Worm (Caenorhabditis elegans) whole organism, L4 larva: ENCODE results near the gene clec-51.

Experiments
- F10B5.3 ChIP-seq: sonication (generic microtip); optimal IDR thresholded peaks from 2 replicates; lab custom pipeline; 2016; ENCODE audit warnings: mild to moderate bottlenecking, missing genetic modification characterization, missing compliant biosample characterization
- F26F4.8 ChIP-seq: fragments of 200-800 bp; sonication (Bioruptor generic); conservative IDR thresholded peaks from 2 replicates; pipeline ENCODE4 v1.3.6; 2022; ENCODE audit warnings: missing genetic modification characterization, missing compliant biosample characterization
- R02D3.7 ChIP-seq: fragments of 150-350 bp; sonication (generic microtip); optimal IDR thresholded peaks from 3 replicates; lab custom pipeline; 2014; ENCODE audit warnings: missing biosample characterization, missing genetic modification characterization
- Y75B8A.6 ChIP-seq: fragments of 200-800 bp; sonication (Bioruptor generic); IDR thresholded peaks from 2 replicates; pipeline ENCODE4 v1.3.6; 2022; ENCODE audit warnings: missing genetic modification reagents, missing genetic modification characterization, missing compliant biosample characterization
- ceh-28 ChIP-seq: fragments of 150-350 bp; optimal IDR thresholded peaks from 2 replicates; lab custom pipeline; 2014; ENCODE audit warnings: missing biosample characterization, missing genetic modification reagents, missing genetic modification characterization
- ceh-32 ChIP-seq: sonication (generic microtip); optimal IDR thresholded peaks from 2 replicates; lab custom pipeline; 2016; ENCODE audit warnings: mild to moderate bottlenecking, missing genetic modification characterization, missing compliant biosample characterization; ENCODE audit not compliant: poor library complexity
- ceh-62 ChIP-seq: sonication (generic microtip); optimal IDR thresholded peaks from 2 replicates; lab custom pipeline; 2017; ENCODE audit warnings: missing biosample characterization, missing genetic modification characterization
- ctbp-1 ChIP-seq: fragments of 200-800 bp; sonication (Bioruptor generic); IDR thresholded peaks from 2 replicates; pipeline ENCODE4 v1.3.6; 2022; ENCODE audit warnings: missing genetic modification reagents, missing genetic modification characterization, missing compliant biosample characterization
- daf-19 ChIP-seq: fragments of 200-800 bp; sonication (Bioruptor generic); conservative IDR thresholded peaks from 2 replicates; pipeline ENCODE4 v1.3.6; 2022; ENCODE audit warnings: missing genetic modification characterization, missing compliant biosample characterization
- dmd-8 ChIP-seq: fragments of 200-800 bp; sonication (Bioruptor generic); IDR thresholded peaks from 2 replicates; pipeline ENCODE4 v1.3.6; 2022; ENCODE audit warnings: missing genetic modification characterization, missing compliant biosample characterization
- duxl-1 ChIP-seq: sonication (generic microtip); optimal IDR thresholded peaks from 2 replicates; lab custom pipeline; 2016; ENCODE audit warnings: mild to moderate bottlenecking, missing genetic modification characterization, moderate library complexity, missing compliant biosample characterization; ENCODE audit not compliant: poor library complexity
- dve-1 ChIP-seq: sonication (generic microtip); optimal IDR thresholded peaks from 2 replicates; lab custom pipeline; 2017; ENCODE audit warnings: antibody characterized with exemption, mild to moderate bottlenecking, missing genetic modification characterization, missing compliant biosample characterization; ENCODE audit not compliant: insufficient read depth
- egl-27 ChIP-seq: sonication (generic microtip); optimal IDR thresholded peaks from 3 replicates; lab custom pipeline; 2017; ENCODE audit warnings: missing biosample characterization, missing genetic modification reagents, missing genetic modification characterization
- fkh-10 ChIP-seq: fragments of 150-350 bp; optimal IDR thresholded peaks from 2 replicates; lab custom pipeline; 2014; ENCODE audit warnings: missing biosample characterization, missing genetic modification reagents, missing genetic modification characterization
- gei-8 ChIP-seq: fragments of 200-800 bp; sonication (Bioruptor generic); optimal IDR thresholded peaks from 2 replicates; lab custom pipeline; 2018; ENCODE audit warnings: mild to moderate bottlenecking, missing genetic modification characterization, missing compliant biosample characterization
- hlh-11 ChIP-seq: fragments of 200-800 bp; sonication (Bioruptor generic); optimal IDR thresholded peaks from 2 replicates; lab custom pipeline; 2018; ENCODE audit warnings: mild to moderate bottlenecking, missing genetic modification characterization, missing compliant biosample characterization
- lin-1 ChIP-seq: fragments of 200-800 bp; sonication (Bioruptor generic); IDR thresholded peaks from 2 replicates; pipeline ENCODE4 v1.3.6; 2022; ENCODE audit warnings: missing genetic modification reagents, missing genetic modification characterization, missing compliant biosample characterization
- lir-3 ChIP-seq: sonication (generic microtip); optimal IDR thresholded peaks from 2 replicates; lab custom pipeline; 2016; ENCODE audit warnings: mild to moderate bottlenecking, missing genetic modification characterization, missing compliant biosample characterization
- lsy-2 ChIP-seq, 2 experiments: fragments of 150-350 bp in 1 of 2; sonication (generic microtip) in 1 of 2; optimal IDR thresholded peaks; 2 replicates each; lab custom pipeline; 2014 to 2017; ENCODE audit warnings: missing biosample characterization in 2 of 2, missing genetic modification characterization in 2 of 2
- madf-9 ChIP-seq: fragments of 200-800 bp; sonication (Bioruptor generic); conservative IDR thresholded peaks from 2 replicates; pipeline ENCODE4 v1.3.6; 2022; ENCODE audit warnings: missing genetic modification reagents, missing genetic modification characterization, missing compliant biosample characterization
- nhr-10 ChIP-seq: fragments of 150-350 bp; optimal IDR thresholded peaks from 2 replicates; lab custom pipeline; 2014; ENCODE audit warnings: missing biosample characterization, missing genetic modification characterization
- nhr-11 ChIP-seq: fragments of 150-350 bp; optimal IDR thresholded peaks from 2 replicates; lab custom pipeline; 2014; ENCODE audit warnings: missing biosample characterization, missing genetic modification characterization
- nhr-25 ChIP-seq: sonication (generic microtip); optimal IDR thresholded peaks from 2 replicates; lab custom pipeline; 2017; ENCODE audit warnings: missing genetic modification characterization, mild to moderate bottlenecking, missing compliant biosample characterization, antibody characterized with exemption, moderate library complexity, borderline replicate concordance; ENCODE audit not compliant: insufficient read depth
- nhr-41 ChIP-seq: fragments of 200-800 bp; sonication (Bioruptor generic); IDR thresholded peaks from 2 replicates; pipeline ENCODE4 v1.3.6; 2022; ENCODE audit warnings: missing genetic modification reagents, missing genetic modification characterization, missing compliant biosample characterization
- nhr-48 ChIP-seq: sonication (generic microtip); optimal IDR thresholded peaks from 2 replicates; lab custom pipeline; 2016; ENCODE audit warnings: mild to moderate bottlenecking, missing genetic modification characterization, missing compliant biosample characterization
- nhr-77 ChIP-seq: fragments of 150-350 bp; optimal IDR thresholded peaks from 2 replicates; lab custom pipeline; 2014; ENCODE audit warnings: missing biosample characterization, missing genetic modification characterization
- php-3 ChIP-seq: fragments of 200-800 bp; sonication (Bioruptor generic); IDR thresholded peaks from 2 replicates; pipeline ENCODE4 v1.3.6; 2022; ENCODE audit warnings: missing genetic modification reagents, missing genetic modification characterization, missing compliant biosample characterization
- rbr-2 ChIP-seq: sonication (generic microtip); optimal IDR thresholded peaks from 2 replicates; lab custom pipeline; 2016; ENCODE audit warnings: missing genotype, missing genetic modification characterization, missing compliant biosample characterization
- sdz-12 ChIP-seq: fragments of 200-800 bp; sonication (Bioruptor generic); optimal IDR thresholded peaks from 2 replicates; lab custom pipeline; 2018; ENCODE audit warnings: mild to moderate bottlenecking, missing genetic modification characterization, missing compliant biosample characterization
- set-16 ChIP-seq: fragments of 200-800 bp; sonication (Bioruptor generic); IDR thresholded peaks from 2 replicates; pipeline ENCODE4 v1.3.6; 2022; ENCODE audit warnings: missing genetic modification reagents, missing genetic modification characterization, missing compliant biosample characterization
- spr-1 ChIP-seq: sonication (generic microtip); optimal IDR thresholded peaks from 2 replicates; lab custom pipeline; 2016; ENCODE audit warnings: mild to moderate bottlenecking, missing genetic modification characterization, missing compliant biosample characterization
- unc-130 ChIP-seq: sonication (generic microtip); optimal IDR thresholded peaks from 2 replicates; lab custom pipeline; 2016; ENCODE audit warnings: missing genetic modification reagents, missing genetic modification characterization, missing compliant biosample characterization
- zfp-3 ChIP-seq: fragments of 200-800 bp; sonication (Bioruptor generic); conservative IDR thresholded peaks from 2 replicates; pipeline ENCODE4 v1.3.6; 2022; ENCODE audit warnings: missing genetic modification reagents, missing genetic modification characterization, missing compliant biosample characterization
- ztf-11 ChIP-seq: fragments of 150-350 bp; optimal IDR thresholded peaks from 2 replicates; lab custom pipeline; 2014; ENCODE audit warnings: missing biosample characterization, missing genetic modification characterization

Gene clec-51

DNA sequence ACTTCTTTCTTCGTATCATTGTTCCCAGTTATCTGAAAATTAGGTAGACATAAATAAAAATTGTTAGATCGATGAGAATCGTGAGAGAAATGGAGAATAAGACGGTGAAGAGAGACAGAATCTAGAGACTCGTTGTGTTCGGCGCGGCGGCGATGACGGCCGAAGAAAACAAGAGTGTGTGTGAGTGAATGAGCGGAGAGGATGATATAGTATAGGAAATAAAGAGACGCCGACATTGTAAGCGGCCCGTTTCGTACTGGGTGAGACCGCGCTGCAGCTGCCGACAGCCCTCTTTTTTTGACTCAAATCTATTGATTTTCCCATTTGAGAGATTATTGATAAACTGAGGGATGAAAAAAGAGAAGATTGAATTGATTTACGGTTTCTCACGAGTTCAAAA, 51.4 kb downstream of the clec-51 start, which contains the start of gene Y42H9AR.4 (continued):
- TF ChIP-seq set-16 (GFP tag; lab: Robert Waterston, UW) (no peak), ztf-11 (tag; lab: Kevin White, UChicago) (no peak), daf-19 (GFP tag; lab: Robert Waterston, UW) (no peak), fkh-10 (no peak), dmd-8 (GFP tag; lab: Robert Waterston, UW) (no peak), rbr-2 (tag; lab: Kevin White, UChicago) (peak; percentile 29), F26F4.8 (GFP tag; lab: Robert Waterston, UW) (no peak), lir-3 (no peak), R02D3.7 (tag; lab: Kevin White, UChicago) (no peak), spr-1 (tag; lab: Kevin White, UChicago) (no peak), sdz-12 (GFP tag; lab: Kevin White, UChicago) (no peak), ceh-32 (no peak), dve-1 (peak; percentile 34), Y75B8A.6 (GFP tag; lab: Robert Waterston, UW) (no peak), madf-9 (0 out of 2 replicates have a peak, but pooled peaks have one; percentile 8), ceh-62 (no peak), nhr-48 (tag; lab: Kevin White, UChicago) (peak; percentile 45), F10B5.3 (no peak), egl-27 (no peak), gei-8 (GFP tag; lab: Kevin White, UChicago) (no peak), lsy-2 (tag; optimal IDR thresholded peaks at IDR 0.05; lab: Kevin White, UChicago) (peak in 1 of 2 experiments; percentile 45), ceh-28 (tag; lab: Kevin White, UChicago) (no peak), hlh-11 (peak; percentile 70), unc-130 (GFP tag; lab: Kevin White, UChicago) (no peak), ctbp-1 (GFP tag; lab: Robert Waterston, UW) (peak; percentile 33; the same call in 1 of the 2 replicates), zfp-3 (GFP tag; lab: Robert Waterston, UW) (no peak), lin-1 (GFP tag; lab: Robert Waterston, UW) (no peak), nhr-10 (tag; lab: Kevin White, UChicago) (no peak), nhr-77 (tag; lab: Kevin White, UChicago) (peak; percentile 3), nhr-11 (no peak), nhr-41 (no peak), duxl-1 (no peak), php-3 (GFP tag; lab: Robert Waterston, UW) (no peak), nhr-25 (tag; lab: Kevin White, UChicago) (no peak)
